Worm (Caenorhabditis elegans) whole organism, early embryonic: ENCODE measurements around the gene nhr-163.

Source experiments
- B0310.2 ChIP-seq: sonication (generic microtip); optimal IDR thresholded peaks from 2 replicates; lab custom pipeline; 2016; ENCODE audit warnings: mild to moderate bottlenecking, missing genetic modification characterization, missing compliant biosample characterization
- F13C5.2 ChIP-seq: sonication (generic microtip); optimal IDR thresholded peaks from 2 replicates; lab custom pipeline; 2017; ENCODE audit warnings: mild to moderate bottlenecking, missing genetic modification characterization, inconsistent platforms, missing compliant biosample characterization
- aly-1 ChIP-seq: sonication (generic microtip); optimal IDR thresholded peaks from 2 replicates; lab custom pipeline; 2016; ENCODE audit warnings: missing genetic modification characterization, missing compliant biosample characterization
- ama-1 ChIP-seq: fragments of 150-350 bp; optimal IDR thresholded peaks from 2 replicates; lab custom pipeline; 2014
- ceh-13 ChIP-seq: fragments of 200-800 bp; sonication (Bioruptor generic); optimal IDR thresholded peaks from 2 replicates; lab custom pipeline; 2018; ENCODE audit warnings: mild to moderate bottlenecking, missing genetic modification characterization, missing compliant biosample characterization
- ceh-36 ChIP-seq: sonication (generic microtip); optimal IDR thresholded peaks from 2 replicates; lab custom pipeline; 2016; ENCODE audit warnings: missing genetic modification characterization, inconsistent platforms, missing compliant biosample characterization
- ets-7 ChIP-seq: sonication (generic microtip); optimal IDR thresholded peaks from 2 replicates; lab custom pipeline; 2016; ENCODE audit warnings: missing genotype, missing genetic modification characterization, missing compliant biosample characterization
- flt-1 ChIP-seq: fragments of 200-800 bp; sonication (Bioruptor generic); IDR thresholded peaks from 2 replicates; pipeline ENCODE4 v1.3.6; 2022; ENCODE audit warnings: missing genetic modification characterization, missing compliant biosample characterization
- hmbx-1 ChIP-seq: sonication (generic microtip); optimal IDR thresholded peaks from 2 replicates; lab custom pipeline; 2016; ENCODE audit warnings: mild to moderate bottlenecking, missing genetic modification characterization, missing compliant biosample characterization
- hmg-4 ChIP-seq: fragments of 200-800 bp; sonication (Bioruptor generic); optimal IDR thresholded peaks from 2 replicates; lab custom pipeline; 2018; ENCODE audit warnings: mild to moderate bottlenecking, missing genetic modification characterization, missing compliant biosample characterization
- hnd-1 ChIP-seq: sonication (generic microtip); optimal IDR thresholded peaks from 2 replicates; lab custom pipeline; 2016; ENCODE audit warnings: missing genetic modification characterization, missing compliant biosample characterization
- pes-1 ChIP-seq: fragments of 200-800 bp; sonication (Bioruptor generic); IDR thresholded peaks from 2 replicates; pipeline ENCODE4 v1.3.6; 2022; ENCODE audit warnings: missing genetic modification reagents, missing genetic modification characterization, missing compliant biosample characterization
- scrt-1 ChIP-seq: fragments of 200-800 bp; sonication (Bioruptor generic); IDR thresholded peaks from 2 replicates; pipeline ENCODE4 v1.3.6; 2022; ENCODE audit warnings: missing genetic modification characterization, missing compliant biosample characterization
- sea-1 ChIP-seq: fragments of 200-800 bp; sonication (Bioruptor generic); conservative IDR thresholded peaks from 2 replicates; pipeline ENCODE4 v1.3.6; 2022; ENCODE audit warnings: missing genetic modification characterization, missing compliant biosample characterization
- tbx-11 ChIP-seq: fragments of 200-800 bp; sonication (Bioruptor generic); IDR thresholded peaks from 2 replicates; pipeline ENCODE4 v1.3.6; 2022; ENCODE audit warnings: missing genetic modification characterization, missing compliant biosample characterization
- tbx-37 ChIP-seq: fragments of 200-800 bp; sonication (Bioruptor generic); conservative IDR thresholded peaks from 2 replicates; pipeline ENCODE4 v1.3.6; 2022; ENCODE audit warnings: missing genetic modification reagents, missing genetic modification characterization, missing compliant biosample characterization
- tra-4 ChIP-seq: sonication (generic microtip); optimal IDR thresholded peaks from 2 replicates; lab custom pipeline; 2017; ENCODE audit warnings: missing genetic modification characterization, missing compliant biosample characterization

nhr-163 gene

ce11 chrV:7009461-7009860 lies 23.6 kb upstream of the nhr-163 start, which contains the start of gene C33G8.2:
Gene C33G8.2 (plus strand): TSS chrV:7009761.
- TF ChIP-seq ceh-13 = no peak
- TF ChIP-seq F13C5.2 (tag; lab: Kevin White, UChicago) = no peak
- no peak for TF ChIP-seq ets-7 (tag; lab: Kevin White, UChicago)
- no peak for TF ChIP-seq scrt-1 (GFP tag; lab: Robert Waterston, UW)
- TF ChIP-seq tbx-37 (GFP tag; lab: Robert Waterston, UW) = no peak
- TF ChIP-seq B0310.2 (tag; lab: Kevin White, UChicago) = no peak
- TF ChIP-seq hnd-1 (tag; lab: Kevin White, UChicago) = no peak
- TF ChIP-seq flt-1 (GFP tag; lab: Robert Waterston, UW) = no peak
- TF ChIP-seq aly-1 (tag; lab: Kevin White, UChicago) = no peak
- no peak for TF ChIP-seq pes-1
- TF ChIP-seq tra-4 (tag; lab: Kevin White, UChicago) = no peak
- TF ChIP-seq ama-1 (lab: Kevin White, UChicago) = no peak
- no peak for TF ChIP-seq sea-1 (GFP tag; lab: Robert Waterston, UW)
- TF ChIP-seq hmg-4 (GFP tag; lab: Kevin White, UChicago) = no peak
- TF ChIP-seq tbx-11 (GFP tag; lab: Robert Waterston, UW) = no peak

- no peak for TF ChIP-seq aly-1 (tag; lab: Kevin White, UChicago)
- TF ChIP-seq F13C5.2 (tag; lab: Kevin White, UChicago) = no peak
Observed at ce11 chrV:7007307-7007706, 21.5 kb upstream of the nhr-163 start, which contains the start of gene drd-10. Gene drd-10 (plus strand): TSS chrV:7007607.

ce11 chrV:7005964-7006363 lies 20.1 kb upstream of the nhr-163 start, which contains the start of gene spig-10:
Gene spig-10 (plus strand): TSS chrV:7006264.
- no peak for TF ChIP-seq tra-4 (tag; lab: Kevin White, UChicago)

- TF ChIP-seq scrt-1 (GFP tag; lab: Robert Waterston, UW) (no peak), F13C5.2 (tag; lab: Kevin White, UChicago) (no peak), ceh-36 (tag; lab: Kevin White, UChicago) (no peak), tbx-37 (GFP tag; lab: Robert Waterston, UW) (no peak), ceh-13 (no peak), flt-1 (GFP tag; lab: Robert Waterston, UW) (no peak), ama-1 (lab: Kevin White, UChicago) (no peak), hmbx-1 (tag; lab: Kevin White, UChicago) (no peak), B0310.2 (tag; lab: Kevin White, UChicago) (no peak), pes-1 (no peak), sea-1 (GFP tag; lab: Robert Waterston, UW) (no peak), aly-1 (tag; lab: Kevin White, UChicago) (no peak), hnd-1 (tag; lab: Kevin White, UChicago) (no peak), ets-7 (tag; lab: Kevin White, UChicago) (no peak), hmg-4 (GFP tag; lab: Kevin White, UChicago) (no peak), tra-4 (tag; lab: Kevin White, UChicago) (no peak), tbx-11 (GFP tag; lab: Robert Waterston, UW) (no peak)
Observed at ce11 chrV:7003850-7004249, 18.0 kb upstream of the nhr-163 start, which contains the start of gene srab-4. Gene srab-4 (plus strand): TSS chrV:7004150.

- no peak for TF ChIP-seq hmbx-1 (tag; lab: Kevin White, UChicago)
- no peak for TF ChIP-seq sea-1 (GFP tag; lab: Robert Waterston, UW)
- no peak for TF ChIP-seq hnd-1 (tag; lab: Kevin White, UChicago)
- no peak for TF ChIP-seq ama-1 (lab: Kevin White, UChicago)
- TF ChIP-seq tbx-37 (GFP tag; lab: Robert Waterston, UW) = no peak
- no peak for TF ChIP-seq aly-1 (tag; lab: Kevin White, UChicago)
- TF ChIP-seq tbx-11 (GFP tag; lab: Robert Waterston, UW) = no peak
- no peak for TF ChIP-seq hmg-4 (GFP tag; lab: Kevin White, UChicago)
- TF ChIP-seq F13C5.2 (tag; lab: Kevin White, UChicago) = no peak
- no peak for TF ChIP-seq tra-4 (tag; lab: Kevin White, UChicago)
- TF ChIP-seq flt-1 (GFP tag; lab: Robert Waterston, UW) = no peak
- no peak for TF ChIP-seq pes-1
- TF ChIP-seq ceh-36 (tag; lab: Kevin White, UChicago) = no peak
- no peak for TF ChIP-seq ets-7 (tag; lab: Kevin White, UChicago)
- no peak for TF ChIP-seq B0310.2 (tag; lab: Kevin White, UChicago)
Observed at ce11 chrV:7000734-7001133, 14.9 kb upstream of the nhr-163 start.

- no peak for TF ChIP-seq F13C5.2 (tag; lab: Kevin White, UChicago)
- no peak for TF ChIP-seq hmg-4 (GFP tag; lab: Kevin White, UChicago)
- TF ChIP-seq tra-4 (tag; lab: Kevin White, UChicago) = no peak
- TF ChIP-seq ceh-36 (tag; lab: Kevin White, UChicago) = no peak
Observed at ce11 chrV:6998303-6998884, 12.6 kb upstream of the nhr-163 start, which contains the start of gene nhr-42. Gene nhr-42 (plus strand): TSS chrV:6998819.

ce11 chrV:6997041-6997552 lies 11.3 kb upstream of the nhr-163 start, which contains the start of gene nhr-107:
Gene nhr-107 (minus strand): TSS chrV:6997091.
- TF ChIP-seq hmbx-1 (tag; lab: Kevin White, UChicago) (no peak), B0310.2 (tag; lab: Kevin White, UChicago) (no peak), tra-4 (tag; lab: Kevin White, UChicago) (no peak), flt-1 (GFP tag; lab: Robert Waterston, UW) (no peak), hnd-1 (tag; lab: Kevin White, UChicago) (no peak), F13C5.2 (tag; lab: Kevin White, UChicago) (no peak), ets-7 (tag; lab: Kevin White, UChicago) (no peak), tbx-11 (GFP tag; lab: Robert Waterston, UW) (no peak), sea-1 (GFP tag; lab: Robert Waterston, UW) (no peak), aly-1 (tag; lab: Kevin White, UChicago) (no peak)
